Worm (Caenorhabditis elegans) whole organism, L1 larva: ENCODE measurements around the gene ppm-1.H.

Experiments used
- blmp-1 ChIP-seq: fragments of 150-350 bp; optimal IDR thresholded peaks from 2 replicates; lab custom pipeline; 2014; ENCODE audit warnings: missing biosample characterization, missing genetic modification characterization
- ces-1 ChIP-seq: fragments of 150-350 bp; optimal IDR thresholded peaks from 2 replicates; lab custom pipeline; 2014; ENCODE audit warnings: missing biosample characterization, missing genetic modification reagents, missing genetic modification characterization
- fkh-10 ChIP-seq: sonication (generic microtip); optimal IDR thresholded peaks from 2 replicates; lab custom pipeline; 2017; ENCODE audit warnings: missing biosample characterization, missing genetic modification reagents, missing genetic modification characterization
- fkh-4 ChIP-seq: sonication (generic microtip); optimal IDR thresholded peaks from 2 replicates; lab custom pipeline; 2016; ENCODE audit warnings: missing compliant biosample characterization, missing genetic modification characterization, borderline replicate concordance
- nhr-76 ChIP-seq: sonication (generic microtip); optimal IDR thresholded peaks from 2 replicates; lab custom pipeline; 2017; ENCODE audit warnings: missing biosample characterization, missing genetic modification characterization
- swsn-7 ChIP-seq: sonication (generic microtip); optimal IDR thresholded peaks from 2 replicates; lab custom pipeline; 2016; ENCODE audit warnings: missing genetic modification characterization, missing compliant biosample characterization
- unc-30 ChIP-seq: sonication (generic microtip); optimal IDR thresholded peaks from 2 replicates; lab custom pipeline; 2017; ENCODE audit warnings: missing biosample characterization, missing genetic modification characterization
- ztf-11 ChIP-seq, 2 experiments: sonication (generic microtip); optimal IDR thresholded peaks; 2 replicates each; lab custom pipeline; 2016 to 2017; ENCODE audit warnings: missing genetic modification characterization in 2 of 2, missing biosample characterization in 1 of 2, missing compliant biosample characterization in 1 of 2

DNA sequence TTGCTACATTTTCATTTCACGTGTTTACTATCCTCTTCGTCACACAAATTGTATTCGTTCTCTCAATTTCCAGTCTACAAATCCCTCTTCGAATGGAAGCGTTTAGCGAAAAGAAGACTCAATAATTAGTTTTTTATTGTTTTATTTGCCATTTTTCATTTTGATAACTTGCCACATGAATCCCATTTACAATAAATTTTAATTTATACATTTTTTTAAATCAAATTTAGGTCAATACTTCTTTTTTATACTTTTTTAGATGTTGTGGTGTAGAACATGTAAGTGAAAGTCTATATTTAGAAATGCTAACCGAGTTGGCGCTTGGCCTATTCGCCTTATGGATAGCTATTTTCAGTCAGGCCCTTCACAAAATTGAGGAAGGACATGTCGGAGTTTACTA lies 19.5 kb upstream of the ppm-1.H start, which contains the start of gene erl-1:
- TF ChIP-seq fkh-4 (tag; lab: Kevin White, UChicago) (no peak), ces-1 (no peak), swsn-7 (tag; lab: Kevin White, UChicago) (no peak), blmp-1 (tag; lab: Kevin White, UChicago) (no peak), unc-30 (tag; lab: Kevin White, UChicago) (no peak), ztf-11 (tag; optimal IDR thresholded peaks at IDR 0.05; lab: Kevin White, UChicago) (no peak), fkh-10 (GFP tag; lab: Kevin White, UChicago) (no peak), nhr-76 (tag; lab: Kevin White, UChicago) (no peak)
